Fruit fly (Drosophila melanogaster) whole organism, prepupa: ENCODE data around the gene galla-2.
A peak's percentile ranks its signal among the peaks of the same experiment; 100 is the strongest.

Source experiments
- Blimp-1 ChIP-seq: fragments of 200-800 bp; sonication (Bioruptor generic); optimal IDR thresholded peaks from 3 replicates; lab custom pipeline; 2017; ENCODE audit warnings: missing biosample characterization, missing genetic modification characterization, mild to moderate bottlenecking, moderate library complexity, missing genetic modification reagents
- CG10669 ChIP-seq: fragments of 200-800 bp; sonication (Bioruptor generic); optimal IDR thresholded peaks from 3 replicates; lab custom pipeline; 2018; ENCODE audit warnings: missing biosample characterization, mild to moderate bottlenecking, missing genetic modification characterization, moderate library complexity
- CG11294 ChIP-seq: fragments of 200-800 bp; sonication (Bioruptor generic); IDR thresholded peaks from 2 replicates; pipeline ENCODE4 v1.3.6; 2022; ENCODE audit warnings: missing biosample characterization, missing genetic modification characterization
- CG11762 ChIP-seq: fragments of 200-800 bp; sonication (Bioruptor generic); optimal IDR thresholded peaks from 3 replicates; lab custom pipeline; 2016; ENCODE audit warnings: missing biosample characterization, missing genetic modification characterization; ENCODE audit not compliant: insufficient read depth
- CG11902 ChIP-seq: fragments of 200-800 bp; sonication (Bioruptor generic); optimal IDR thresholded peaks from 3 replicates; lab custom pipeline; 2016; ENCODE audit warnings: missing biosample characterization, missing genetic modification characterization
- CG15336 ChIP-seq: fragments of 200-800 bp; sonication (Bioruptor generic); IDR thresholded peaks from 2 replicates; pipeline ENCODE4 v1.3.6; 2022; ENCODE audit warnings: missing biosample characterization, missing genetic modification characterization
- CG1621 ChIP-seq: fragments of 200-800 bp; sonication (Bioruptor generic); optimal IDR thresholded peaks from 3 replicates; lab custom pipeline; 2018; ENCODE audit warnings: missing biosample characterization, mild to moderate bottlenecking, missing genetic modification characterization
- CG16779 ChIP-seq: fragments of 200-800 bp; sonication (Bioruptor generic); optimal IDR thresholded peaks from 3 replicates; lab custom pipeline; 2017; ENCODE audit warnings: missing biosample characterization, mild to moderate bottlenecking, missing genetic modification characterization
- CG3032 ChIP-seq: fragments of 200-800 bp; optimal IDR thresholded peaks from 2 replicates; lab custom pipeline; 2019; ENCODE audit warnings: missing biosample characterization, mild to moderate bottlenecking, missing genetic modification characterization, moderate library complexity
- CG31627 ChIP-seq: fragments of 200-800 bp; sonication (Bioruptor generic); optimal IDR thresholded peaks from 3 replicates; lab custom pipeline; 2016; ENCODE audit warnings: missing biosample characterization, missing genetic modification characterization
- CG34406 ChIP-seq: fragments of 200-800 bp; sonication (Bioruptor generic); optimal IDR thresholded peaks from 3 replicates; lab custom pipeline; 2016; ENCODE audit warnings: missing biosample characterization, missing genetic modification characterization
- CG4318 ChIP-seq: fragments of 200-800 bp; sonication (Bioruptor generic); optimal IDR thresholded peaks from 3 replicates; lab custom pipeline; 2017; ENCODE audit warnings: missing biosample characterization, mild to moderate bottlenecking, missing genetic modification characterization
- CG6808 ChIP-seq: fragments of 200-800 bp; sonication (Bioruptor generic); optimal IDR thresholded peaks from 3 replicates; lab custom pipeline; 2017; ENCODE audit warnings: missing biosample characterization, missing genetic modification characterization, mild to moderate bottlenecking, moderate library complexity, missing genetic modification reagents
- CG6854 ChIP-seq: fragments of 200-800 bp; sonication (Bioruptor generic); optimal IDR thresholded peaks from 2 replicates; lab custom pipeline; 2017; ENCODE audit warnings: missing biosample characterization, mild to moderate bottlenecking, missing genetic modification characterization
- CG7368 ChIP-seq: fragments of 200-800 bp; sonication (Bioruptor generic); optimal IDR thresholded peaks from 3 replicates; lab custom pipeline; 2016; ENCODE audit warnings: missing biosample characterization, missing genetic modification characterization
- CG8319 ChIP-seq: fragments of 200-800 bp; sonication (Bioruptor generic); optimal IDR thresholded peaks from 3 replicates; lab custom pipeline; 2016; ENCODE audit warnings: missing biosample characterization, missing genetic modification characterization
- CG9139 ChIP-seq: fragments of 200-800 bp; sonication (Bioruptor generic); optimal IDR thresholded peaks from 3 replicates; lab custom pipeline; 2017; ENCODE audit warnings: missing biosample characterization, mild to moderate bottlenecking, missing genetic modification characterization
- Eip75B ChIP-seq: fragments of 200-800 bp; sonication (Bioruptor generic); optimal IDR thresholded peaks from 3 replicates; lab custom pipeline; 2016; ENCODE audit warnings: missing biosample characterization, missing genetic modification characterization
- Eip78C ChIP-seq: fragments of 200-800 bp; sonication (Bioruptor generic); peaks from one replicate; lab custom pipeline; 2016; ENCODE audit warnings: missing biosample characterization, missing genetic modification characterization
- Ets21C ChIP-seq: fragments of 200-800 bp; sonication (Bioruptor generic); optimal IDR thresholded peaks from 3 replicates; lab custom pipeline; 2016; ENCODE audit warnings: missing biosample characterization, missing genetic modification characterization
- Ets96B ChIP-seq: fragments of 200-800 bp; optimal IDR thresholded peaks from 2 replicates; lab custom pipeline; 2019; ENCODE audit warnings: missing biosample characterization, mild to moderate bottlenecking, missing genetic modification characterization, moderate library complexity
- Gug ChIP-seq: fragments of 200-800 bp; sonication (Bioruptor generic); IDR thresholded peaks from 2 replicates; pipeline ENCODE4 v1.3.6; 2022; ENCODE audit warnings: missing biosample characterization, missing genetic modification characterization
- Hr38 ChIP-seq: sonication (Bioruptor generic); optimal IDR thresholded peaks from 2 replicates; lab custom pipeline; 2016; ENCODE audit warnings: missing biosample characterization, missing genetic modification characterization
- Hr4 ChIP-seq: fragments of 200-800 bp; sonication (Bioruptor generic); optimal IDR thresholded peaks from 3 replicates; lab custom pipeline; 2016; ENCODE audit warnings: missing biosample characterization, missing genetic modification characterization
- Lpt ChIP-seq: fragments of 200-800 bp; sonication (Bioruptor generic); optimal IDR thresholded peaks from 3 replicates; lab custom pipeline; 2016; ENCODE audit warnings: missing biosample characterization, missing genetic modification characterization
- Met ChIP-seq: fragments of 200-800 bp; sonication (Bioruptor generic); optimal IDR thresholded peaks from 3 replicates; lab custom pipeline; 2016; ENCODE audit warnings: missing biosample characterization, missing genetic modification characterization
- OdsH ChIP-seq: fragments of 200-800 bp; sonication (Bioruptor generic); optimal IDR thresholded peaks from 3 replicates; lab custom pipeline; 2016; ENCODE audit warnings: missing biosample characterization, missing genetic modification characterization
- Smox ChIP-seq: fragments of 200-800 bp; sonication (Bioruptor generic); optimal IDR thresholded peaks from 3 replicates; lab custom pipeline; 2016; ENCODE audit warnings: missing biosample characterization, missing genetic modification characterization
- Sox102F ChIP-seq: fragments of 200-800 bp; sonication (Bioruptor generic); optimal IDR thresholded peaks from 2 replicates; lab custom pipeline; 2016; ENCODE audit warnings: missing biosample characterization, mild to moderate bottlenecking, missing genetic modification characterization
- Sox14 ChIP-seq: fragments of 200-800 bp; sonication (Bioruptor generic); optimal IDR thresholded peaks from 3 replicates; lab custom pipeline; 2016; ENCODE audit warnings: missing biosample characterization, missing genetic modification characterization
- Sox15 ChIP-seq: fragments of 200-800 bp; sonication (Bioruptor generic); optimal IDR thresholded peaks from 3 replicates; lab custom pipeline; 2016; ENCODE audit warnings: missing biosample characterization, missing genetic modification characterization
- achi ChIP-seq: fragments of 200-800 bp; sonication (Bioruptor generic); optimal IDR thresholded peaks from 3 replicates; lab custom pipeline; 2016; ENCODE audit warnings: missing biosample characterization, missing genetic modification characterization
- acj6 ChIP-seq: fragments of 200-800 bp; sonication (Bioruptor generic); optimal IDR thresholded peaks from 3 replicates; lab custom pipeline; 2016; ENCODE audit warnings: missing biosample characterization, missing genetic modification characterization
- cyc ChIP-seq: fragments of 200-800 bp; sonication (Bioruptor generic); optimal IDR thresholded peaks from 3 replicates; lab custom pipeline; 2016; ENCODE audit warnings: missing biosample characterization, missing genetic modification characterization
- dac ChIP-seq: fragments of 200-800 bp; sonication (Bioruptor generic); optimal IDR thresholded peaks from 2 replicates; lab custom pipeline; 2017; ENCODE audit warnings: missing biosample characterization, mild to moderate bottlenecking, missing genetic modification characterization
- dsx ChIP-seq: fragments of 200-800 bp; optimal IDR thresholded peaks from 3 replicates; lab custom pipeline; 2019; ENCODE audit warnings: missing biosample characterization, mild to moderate bottlenecking, missing genetic modification characterization, moderate library complexity; ENCODE audit not compliant: poor library complexity, severe bottlenecking
- eg ChIP-seq: fragments of 200-800 bp; sonication (Bioruptor generic); IDR thresholded peaks from 3 replicates; pipeline ENCODE4 v1.3.6; 2022; ENCODE audit warnings: missing biosample characterization, missing genetic modification characterization
- esn ChIP-seq: fragments of 200-800 bp; sonication (Bioruptor generic); optimal IDR thresholded peaks from 2 replicates; lab custom pipeline; 2016; ENCODE audit warnings: missing biosample characterization, mild to moderate bottlenecking, missing genetic modification characterization, moderate library complexity
- fd59A ChIP-seq: fragments of 200-800 bp; sonication (Bioruptor generic); optimal IDR thresholded peaks from 2 replicates; lab custom pipeline; 2017; ENCODE audit warnings: missing biosample characterization, mild to moderate bottlenecking, missing genetic modification characterization, missing genetic modification reagents
- lz ChIP-seq: fragments of 200-800 bp; sonication (Bioruptor generic); optimal IDR thresholded peaks from 3 replicates; lab custom pipeline; 2016; ENCODE audit warnings: missing biosample characterization, missing genetic modification characterization
- net ChIP-seq: fragments of 200-800 bp; sonication (Bioruptor generic); optimal IDR thresholded peaks from 3 replicates; lab custom pipeline; 2016; ENCODE audit warnings: missing biosample characterization, missing genetic modification characterization
- spab ChIP-seq: fragments of 200-800 bp; sonication (Bioruptor generic); optimal IDR thresholded peaks from 2 replicates; lab custom pipeline; 2017; ENCODE audit warnings: missing biosample characterization, mild to moderate bottlenecking, missing genetic modification characterization, missing genetic modification reagents
- ss ChIP-seq, 2 experiments: fragments of 200-800 bp; sonication (Bioruptor generic); optimal IDR thresholded peaks; 2 replicates in 1 of 2; 3 replicates in 1 of 2; lab custom pipeline; 2017 to 2018; ENCODE audit warnings: mild to moderate bottlenecking in 2 of 2, missing biosample characterization in 2 of 2, missing genetic modification characterization in 2 of 2, moderate library complexity in 1 of 2
- svp ChIP-seq: fragments of 200-800 bp; sonication (Bioruptor generic); peaks from one replicate; lab custom pipeline; 2016; ENCODE audit warnings: missing biosample characterization, missing genetic modification characterization
- topi ChIP-seq: fragments of 200-800 bp; sonication (Bioruptor generic); optimal IDR thresholded peaks from 3 replicates; lab custom pipeline; 2016; ENCODE audit warnings: missing biosample characterization, missing genetic modification characterization
- vri ChIP-seq: fragments of 200-800 bp; sonication (Bioruptor generic); optimal IDR thresholded peaks from 3 replicates; lab custom pipeline; 2016; ENCODE audit warnings: missing biosample characterization, mild to moderate bottlenecking, missing genetic modification characterization

Gene galla-2

dm6 chr3L:10913214-10913613 is 30.5 kb downstream of the galla-2 start (continued):
- TF ChIP-seq Blimp-1 (GFP tag; lab: Kevin White, UChicago), result no peak
- TF ChIP-seq Ets96B (tag; lab: Kevin White, UChicago), result peak; percentile 59
- TF ChIP-seq spab (GFP tag; lab: Kevin White, UChicago), result peak; percentile 50
- TF ChIP-seq CG7368 (GFP tag; lab: Kevin White, UChicago), result no peak
- TF ChIP-seq acj6 (GFP tag; lab: Kevin White, UChicago), result peak; percentile 61
- TF ChIP-seq Gug (GFP tag; lab: Robert Waterston, UW), result peak; percentile 85
- peak; percentile 56 for TF ChIP-seq CG1621 (tag; lab: Kevin White, UChicago)
- peak; percentile 81 for TF ChIP-seq CG4318 (GFP tag; lab: Kevin White, UChicago)
- peak; percentile 55 for TF ChIP-seq CG10669
- TF ChIP-seq Ets21C, result no peak
- TF ChIP-seq Sox102F, result peak; percentile 44
- TF ChIP-seq CG11902 (GFP tag; lab: Kevin White, UChicago), result no peak
- peak; percentile 90 for TF ChIP-seq eg (GFP tag; lab: Robert Waterston, UW)
- TF ChIP-seq achi, result peak; percentile 63
- TF ChIP-seq Smox (GFP tag; lab: Kevin White, UChicago), result peak; percentile 20
- TF ChIP-seq lz, result peak; percentile 51
- no peak for TF ChIP-seq vri (GFP tag; lab: Kevin White, UChicago)
- TF ChIP-seq CG31627 (GFP tag; lab: Kevin White, UChicago), result peak; percentile 30
- no peak for TF ChIP-seq Hr38 (GFP tag; lab: Kevin White, UChicago)

dm6 chr3L:10917263-10917662 is 34.6 kb downstream of the galla-2 start:
- TF ChIP-seq Sox14 (GFP tag; lab: Kevin White, UChicago), result no peak
- TF ChIP-seq achi, result no peak
- TF ChIP-seq CG6854 (GFP tag; lab: Kevin White, UChicago), result no peak
- no peak for TF ChIP-seq CG6808 (GFP tag; lab: Kevin White, UChicago)
- no peak for TF ChIP-seq CG7368 (GFP tag; lab: Kevin White, UChicago)
- TF ChIP-seq Smox (GFP tag; lab: Kevin White, UChicago), result no peak
- TF ChIP-seq Eip75B (GFP tag; lab: Kevin White, UChicago), result no peak
- no peak for TF ChIP-seq topi (GFP tag; lab: Kevin White, UChicago)
- TF ChIP-seq Hr4 (GFP tag; lab: Kevin White, UChicago), result no peak
- no peak for TF ChIP-seq CG8319 (GFP tag; lab: Kevin White, UChicago)
- TF ChIP-seq svp (GFP tag; lab: Kevin White, UChicago), result no peak
- no peak for TF ChIP-seq cyc
- TF ChIP-seq spab (GFP tag; lab: Kevin White, UChicago), result no peak
- no peak for TF ChIP-seq Blimp-1 (GFP tag; lab: Kevin White, UChicago)
- no peak for TF ChIP-seq dac (GFP tag; lab: Kevin White, UChicago)
- TF ChIP-seq CG11902 (GFP tag; lab: Kevin White, UChicago), result no peak
- no peak for TF ChIP-seq Eip78C (GFP tag; lab: Kevin White, UChicago)

- TF ChIP-seq ss (GFP tag; optimal IDR thresholded peaks at IDR 0.05; lab: Kevin White, UChicago) (peak in 1 of 2 experiments; percentile 93), CG15336 (GFP tag; lab: Robert Waterston, UW) (no peak), CG6808 (GFP tag; lab: Kevin White, UChicago) (no peak)
Measured at dm6 chr3L:10918454-10918853, 35.8 kb downstream of the galla-2 start.

- TF ChIP-seq CG6808 (GFP tag; lab: Kevin White, UChicago) (peak; percentile 33), fd59A (GFP tag; lab: Kevin White, UChicago) (peak; percentile 50), CG16779 (tag; lab: Kevin White, UChicago) (peak; percentile 3), esn (GFP tag; lab: Kevin White, UChicago) (no peak), vri (GFP tag; lab: Kevin White, UChicago) (no peak), Eip75B (GFP tag; lab: Kevin White, UChicago) (no peak), CG34406 (GFP tag; lab: Kevin White, UChicago) (peak; percentile 45), net (GFP tag; lab: Kevin White, UChicago) (peak; percentile 14), Eip78C (GFP tag; lab: Kevin White, UChicago) (peak; percentile 88), CG11294 (GFP tag; lab: Robert Waterston, UW) (no peak), Sox15 (GFP tag; lab: Kevin White, UChicago) (no peak), CG3032 (peak; percentile 84), spab (GFP tag; lab: Kevin White, UChicago) (peak; percentile 68), Met (GFP tag; lab: Kevin White, UChicago) (no peak), dac (GFP tag; lab: Kevin White, UChicago) (no peak), dsx (GFP tag; lab: Kevin White, UChicago) (peak; percentile 85), Lpt (no peak), OdsH (GFP tag; lab: Kevin White, UChicago) (peak; percentile 51), CG11762 (GFP tag; lab: Kevin White, UChicago) (no peak), topi (GFP tag; lab: Kevin White, UChicago) (no peak), CG9139 (GFP tag; lab: Kevin White, UChicago) (no peak)
Measured at dm6 chr3L:10922973-10923372, 40.3 kb downstream of the galla-2 start.
